Fruit fly (Drosophila melanogaster): ENCODE data around the gene Nak.
A peak's percentile ranks its signal among the peaks of the same experiment; 100 is the strongest.

DNA sequence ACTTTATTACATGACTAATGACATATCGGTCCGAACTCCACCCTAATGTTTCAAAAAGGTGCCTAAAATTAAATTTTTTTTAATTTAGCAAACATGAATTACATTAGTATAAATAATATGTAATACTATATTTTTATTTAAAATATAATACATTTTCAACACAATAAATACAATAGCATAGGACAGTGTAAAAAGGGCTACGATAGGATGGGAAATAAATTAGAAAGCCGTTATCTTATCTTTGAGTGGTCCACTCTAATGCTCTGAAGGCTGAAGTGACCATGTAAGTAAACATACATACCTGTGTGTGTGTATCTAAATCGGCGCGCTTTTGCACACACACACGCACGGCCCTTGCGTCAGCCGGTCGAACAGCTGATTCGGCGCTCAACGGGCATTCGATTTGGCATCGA is 34.4 kb upstream of the Nak start, which contains the start of gene CG31793:
- TF ChIP-seq CG9948 (tag; optimal IDR thresholded peaks at IDR 0.05): peak; percentile 43
- TF ChIP-seq Pif1A (GFP tag; optimal IDR thresholded peaks at IDR 0.05): no peak
- no peak for TF ChIP-seq EcR (GFP tag; optimal IDR thresholded peaks at IDR 0.05)
- TF ChIP-seq CG13204 (GFP tag; optimal IDR thresholded peaks at IDR 0.05): no peak
- peak; percentile 71 for TF ChIP-seq Pif1B (GFP tag; optimal IDR thresholded peaks at IDR 0.05)
- TF ChIP-seq gl (tag; optimal IDR thresholded peaks at IDR 0.05): no peak
- TF ChIP-seq CG12605 (GFP tag; IDR thresholded peaks at IDR 0.05): no peak; the same call in 1 of the 2 replicates
- TF ChIP-seq CG17806 (tag; optimal IDR thresholded peaks at IDR 0.05): peak; percentile 64
- TF ChIP-seq Snoo (tag; optimal IDR thresholded peaks at IDR 0.05): peak; percentile 9
- TF ChIP-seq CG8301 (tag; optimal IDR thresholded peaks at IDR 0.05): peak; percentile 61
- no peak for TF ChIP-seq CG15710 (tag; optimal IDR thresholded peaks at IDR 0.05)
